Fruit fly (Drosophila melanogaster): ENCODE data around the gene Archease.

Archease gene

dm6 chr3R:21656492-21657484 lies 6.0 kb downstream of the Archease start (continued):
- TF ChIP-seq Hey (tag; optimal IDR thresholded peaks at IDR 0.05) (no peak), MESR4 (GFP tag; optimal IDR thresholded peaks at IDR 0.05) (no peak), CG1602 (GFP tag; optimal IDR thresholded peaks at IDR 0.05) (peak; percentile 7), nau (GFP tag; optimal IDR thresholded peaks at IDR 0.05) (peak; percentile 10), zfh1 (GFP tag; IDR thresholded peaks at IDR 0.05) (no peak; the same call in 2 of the 3 replicates), Mes4 (GFP tag; optimal IDR thresholded peaks at IDR 0.05) (no peak), CG12744 (GFP tag; optimal IDR thresholded peaks at IDR 0.05) (no peak), CG8290 (GFP tag; optimal IDR thresholded peaks at IDR 0.05) (no peak), CG8290 (tag; optimal IDR thresholded peaks at IDR 0.05) (peak in 1 of 2 experiments; percentile 57), Jarid2 (GFP tag; optimal IDR thresholded peaks at IDR 0.05) (peak; percentile 4), CG4820 (GFP tag; optimal IDR thresholded peaks at IDR 0.05) (peak; percentile 43), CG11456 (GFP tag; IDR thresholded peaks at IDR 0.05) (peak; percentile 50; the same call in 1 of the 3 replicates), dmrt99B (tag; optimal IDR thresholded peaks at IDR 0.05) (peak; percentile 81), CG7271 (tag; optimal IDR thresholded peaks at IDR 0.05) (no peak), CG14441 (GFP tag; IDR thresholded peaks at IDR 0.05) (no peak), Rx (GFP tag; IDR thresholded peaks at IDR 0.05) (0 out of 2 replicates have a peak, but pooled peaks have one; percentile 9), CG11560 (tag; IDR thresholded peaks at IDR 0.05) (peak; percentile 40; the same call in 1 of the 3 replicates), Usf (GFP tag; optimal IDR thresholded peaks at IDR 0.05) (no peak), Gug (GFP tag; IDR thresholded peaks at IDR 0.05) (0 out of 4 replicates have a peak, but pooled peaks have one; percentile 1), CG4360 (GFP tag; IDR thresholded peaks at IDR 0.05) (peak; percentile 64), chm (GFP tag; IDR thresholded peaks at IDR 0.05) (peak; percentile 23; the same call in 1 of the 2 replicates), ci (GFP tag; IDR thresholded peaks at IDR 0.05) (peak; percentile 43), Awh (GFP tag; IDR thresholded peaks at IDR 0.05) (peak; percentile 34), Abd-B (GFP tag; optimal IDR thresholded peaks at IDR 0.05) (peak; percentile 63), Opbp (GFP tag; IDR thresholded peaks at IDR 0.05; ENCODE audit: partially characterized antibody) (0 out of 3 replicates have a peak, but pooled peaks have one; percentile 24), caup (GFP tag; optimal IDR thresholded peaks at IDR 0.05; ENCODE audit: severe bottlenecking) (peak; percentile 15), CG17829 (tag; optimal IDR thresholded peaks at IDR 0.05) (peak; percentile 77), kay (GFP tag; optimal IDR thresholded peaks at IDR 0.05) (no peak), Aef1 (GFP tag; IDR thresholded peaks at IDR 0.05) (peak; percentile 9; the same call in 2 of the 3 replicates), CG12659 (GFP tag; optimal IDR thresholded peaks at IDR 0.05) (peak; percentile 65), Atf6 (GFP tag; IDR thresholded peaks at IDR 0.05) (peak; percentile 23; the same call in 1 of the 2 replicates), dimm (GFP tag; IDR thresholded peaks at IDR 0.05) (no peak), croc (GFP tag; conservative IDR thresholded peaks at IDR 0.05) (peak; percentile 26; the same call in 2 of the 3 replicates), CG11504 (tag; optimal IDR thresholded peaks at IDR 0.05) (peak; percentile 83), CG3407 (GFP tag; optimal IDR thresholded peaks at IDR 0.05) (peak; percentile 50), Xbp1 (GFP tag; optimal IDR thresholded peaks at IDR 0.05) (peak; percentile 46), Tbp (GFP tag; optimal IDR thresholded peaks at IDR 0.05) (no peak), CG7372 (GFP tag; IDR thresholded peaks at IDR 0.05) (peak; percentile 32; the same call in 1 of the 2 replicates), scrt (GFP tag; optimal IDR thresholded peaks at IDR 0.05) (peak; percentile 22), CG6765 (GFP tag; optimal IDR thresholded peaks at IDR 0.05) (no peak), sob (GFP tag; IDR thresholded peaks at IDR 0.05) (peak; percentile 16), hkb (optimal IDR thresholded peaks at IDR 0.05) (no peak), hkb (GFP tag; IDR thresholded peaks at IDR 0.05) (peak; percentile 42), CG18599 (GFP tag; optimal IDR thresholded peaks at IDR 0.05) (peak; percentile 54), CG12236 (GFP tag; optimal IDR thresholded peaks at IDR 0.05) (no peak), CG3726 (GFP tag; IDR thresholded peaks at IDR 0.05) (no peak), row (GFP tag; IDR thresholded peaks at IDR 0.05) (peak; percentile 67), CG17385 (GFP tag; optimal IDR thresholded peaks at IDR 0.05) (peak; percentile 34), CG30403 (GFP tag; optimal IDR thresholded peaks at IDR 0.05) (peak; percentile 69)
